Worm (Caenorhabditis elegans) whole organism, early embryonic: ENCODE measurements around the gene perm-5.

Experiments used
- F13C5.2 ChIP-seq: sonication (generic microtip); optimal IDR thresholded peaks from 2 replicates; lab custom pipeline; 2017; ENCODE audit warnings: mild to moderate bottlenecking, missing genetic modification characterization, inconsistent platforms, missing compliant biosample characterization
- ama-1 ChIP-seq: fragments of 150-350 bp; optimal IDR thresholded peaks from 2 replicates; lab custom pipeline; 2014
- ets-7 ChIP-seq: sonication (generic microtip); optimal IDR thresholded peaks from 2 replicates; lab custom pipeline; 2016; ENCODE audit warnings: missing genotype, missing genetic modification characterization, missing compliant biosample characterization
- hmbx-1 ChIP-seq: sonication (generic microtip); optimal IDR thresholded peaks from 2 replicates; lab custom pipeline; 2016; ENCODE audit warnings: mild to moderate bottlenecking, missing genetic modification characterization, missing compliant biosample characterization
- pes-1 ChIP-seq: fragments of 200-800 bp; sonication (Bioruptor generic); IDR thresholded peaks from 2 replicates; pipeline ENCODE4 v1.3.6; 2022; ENCODE audit warnings: missing genetic modification reagents, missing genetic modification characterization, missing compliant biosample characterization
- scrt-1 ChIP-seq: fragments of 200-800 bp; sonication (Bioruptor generic); IDR thresholded peaks from 2 replicates; pipeline ENCODE4 v1.3.6; 2022; ENCODE audit warnings: missing genetic modification characterization, missing compliant biosample characterization
- sea-1 ChIP-seq: fragments of 200-800 bp; sonication (Bioruptor generic); conservative IDR thresholded peaks from 2 replicates; pipeline ENCODE4 v1.3.6; 2022; ENCODE audit warnings: missing genetic modification characterization, missing compliant biosample characterization
- tbx-11 ChIP-seq: fragments of 200-800 bp; sonication (Bioruptor generic); IDR thresholded peaks from 2 replicates; pipeline ENCODE4 v1.3.6; 2022; ENCODE audit warnings: missing genetic modification characterization, missing compliant biosample characterization
- tra-4 ChIP-seq: sonication (generic microtip); optimal IDR thresholded peaks from 2 replicates; lab custom pipeline; 2017; ENCODE audit warnings: missing genetic modification characterization, missing compliant biosample characterization

- TF ChIP-seq ama-1 (lab: Kevin White, UChicago) (no peak), pes-1 (no peak), hmbx-1 (no peak), tra-4 (tag; lab: Kevin White, UChicago) (no peak), scrt-1 (GFP tag; lab: Robert Waterston, UW) (no peak), sea-1 (GFP tag; lab: Robert Waterston, UW) (no peak), tbx-11 (GFP tag; lab: Robert Waterston, UW) (no peak), ets-7 (tag; lab: Kevin White, UChicago) (no peak), F13C5.2 (tag; lab: Kevin White, UChicago) (no peak)
Observed at ce11 chrIV:5690386-5691080, 12.7 kb downstream of the perm-5 start, which contains the start of gene C55C3.8.
